Worm (Caenorhabditis elegans) whole organism, late embryonic: Measurements from ENCODE around the gene F25E2.2.

Source experiments
- C08G9.2 ChIP-seq: sonication (generic microtip); optimal IDR thresholded peaks from 2 replicates; lab custom pipeline; 2016; ENCODE audit warnings: mild to moderate bottlenecking, missing genetic modification characterization, moderate library complexity, missing compliant biosample characterization
- C38D4.7 ChIP-seq: fragments of 200-800 bp; sonication (Bioruptor generic); optimal IDR thresholded peaks from 2 replicates; lab custom pipeline; 2018; ENCODE audit warnings: mild to moderate bottlenecking, missing genetic modification characterization, moderate library complexity, missing compliant biosample characterization
- K02D7.2 ChIP-seq: sonication (generic microtip); optimal IDR thresholded peaks from 2 replicates; lab custom pipeline; 2017; ENCODE audit warnings: mild to moderate bottlenecking, missing genetic modification characterization, missing compliant biosample characterization
- K09A11.1 ChIP-seq: sonication (generic microtip); optimal IDR thresholded peaks from 2 replicates; lab custom pipeline; 2017; ENCODE audit warnings: antibody characterized with exemption, mild to moderate bottlenecking, missing genetic modification characterization, missing compliant biosample characterization; ENCODE audit not compliant: insufficient read depth
- T23F11.4 ChIP-seq: fragments of 200-800 bp; sonication (Bioruptor generic); optimal IDR thresholded peaks from 2 replicates; lab custom pipeline; 2018; ENCODE audit warnings: mild to moderate bottlenecking, missing genetic modification characterization, missing compliant biosample characterization
- ahr-1 ChIP-seq: sonication (generic microtip); optimal IDR thresholded peaks from 2 replicates; lab custom pipeline; 2016; ENCODE audit warnings: missing genetic modification characterization, missing compliant biosample characterization
- ama-1 ChIP-seq: fragments of 150-350 bp; optimal IDR thresholded peaks from 2 replicates; lab custom pipeline; 2014
- ceh-14 ChIP-seq: sonication (generic microtip); optimal IDR thresholded peaks from 2 replicates; lab custom pipeline; 2016; ENCODE audit warnings: missing genotype, missing genetic modification characterization, missing compliant biosample characterization
- ceh-19 ChIP-seq: fragments of 200-800 bp; sonication (Bioruptor generic); optimal IDR thresholded peaks from 2 replicates; lab custom pipeline; 2018; ENCODE audit warnings: mild to moderate bottlenecking, missing genetic modification characterization, missing compliant biosample characterization
- ceh-2 ChIP-seq: sonication (generic microtip); optimal IDR thresholded peaks from 2 replicates; lab custom pipeline; 2016; ENCODE audit warnings: missing genotype, missing genetic modification characterization, missing compliant biosample characterization
- ceh-24 ChIP-seq: sonication (generic microtip); optimal IDR thresholded peaks from 2 replicates; lab custom pipeline; 2016; ENCODE audit warnings: mild to moderate bottlenecking, missing genetic modification characterization, missing compliant biosample characterization
- ceh-30 ChIP-seq: fragments of 150-350 bp; optimal IDR thresholded peaks from 2 replicates; lab custom pipeline; 2014; ENCODE audit warnings: missing biosample characterization, missing genetic modification characterization
- ceh-31 ChIP-seq: sonication (generic microtip); optimal IDR thresholded peaks from 2 replicates; lab custom pipeline; 2016; ENCODE audit warnings: missing genetic modification characterization, missing compliant biosample characterization
- ceh-48 ChIP-seq: sonication (generic microtip); optimal IDR thresholded peaks from 2 replicates; lab custom pipeline; 2016; ENCODE audit warnings: missing genetic modification characterization, inconsistent platforms, missing compliant biosample characterization
- ceh-9 ChIP-seq: sonication (generic microtip); optimal IDR thresholded peaks from 2 replicates; lab custom pipeline; 2016; ENCODE audit warnings: mild to moderate bottlenecking, missing genetic modification characterization, inconsistent platforms, missing compliant biosample characterization
- dmd-4 ChIP-seq: sonication (generic microtip); optimal IDR thresholded peaks from 2 replicates; lab custom pipeline; 2016; ENCODE audit warnings: borderline replicate concordance, missing genetic modification characterization, missing compliant biosample characterization
- fax-1 ChIP-seq: sonication (generic microtip); optimal IDR thresholded peaks from 2 replicates; lab custom pipeline; 2016; ENCODE audit warnings: missing genotype, missing genetic modification characterization, missing compliant biosample characterization
- gmeb-2 ChIP-seq: sonication (generic microtip); optimal IDR thresholded peaks from 2 replicates; lab custom pipeline; 2016; ENCODE audit warnings: missing genetic modification characterization, inconsistent platforms, missing compliant biosample characterization
- hlh-13 ChIP-seq: fragments of 200-800 bp; sonication (Bioruptor generic); optimal IDR thresholded peaks from 2 replicates; lab custom pipeline; 2018; ENCODE audit warnings: mild to moderate bottlenecking, missing genetic modification characterization, missing compliant biosample characterization
- hlh-30 ChIP-seq: sonication (generic microtip); optimal IDR thresholded peaks from 2 replicates; lab custom pipeline; 2017; ENCODE audit warnings: antibody characterized with exemption, missing genetic modification characterization, missing compliant biosample characterization; ENCODE audit not compliant: insufficient read depth
- hlh-6 ChIP-seq: sonication (generic microtip); optimal IDR thresholded peaks from 2 replicates; lab custom pipeline; 2016; ENCODE audit warnings: missing genotype, missing genetic modification characterization, missing compliant biosample characterization
- hlh-8 ChIP-seq: sonication (generic microtip); optimal IDR thresholded peaks from 2 replicates; lab custom pipeline; 2016; ENCODE audit warnings: missing genotype, missing genetic modification characterization, missing compliant biosample characterization
- madf-2 ChIP-seq: sonication (generic microtip); optimal IDR thresholded peaks from 2 replicates; lab custom pipeline; 2017; ENCODE audit warnings: missing genetic modification characterization, missing compliant biosample characterization
- nfya-1 ChIP-seq: sonication (generic microtip); optimal IDR thresholded peaks from 2 replicates; lab custom pipeline; 2017; ENCODE audit warnings: missing genetic modification characterization, mild to moderate bottlenecking, missing compliant biosample characterization, antibody characterized with exemption, moderate library complexity
- nhr-232 ChIP-seq: sonication (generic microtip); optimal IDR thresholded peaks from 2 replicates; lab custom pipeline; 2016; ENCODE audit warnings: missing genetic modification characterization, missing compliant biosample characterization
- odd-2 ChIP-seq: sonication (generic microtip); optimal IDR thresholded peaks from 2 replicates; lab custom pipeline; 2017; ENCODE audit warnings: antibody characterized with exemption, mild to moderate bottlenecking, missing genetic modification characterization, missing compliant biosample characterization
- pat-9 ChIP-seq: fragments of 200-800 bp; sonication (Bioruptor generic); optimal IDR thresholded peaks from 2 replicates; lab custom pipeline; 2018; ENCODE audit warnings: mild to moderate bottlenecking, missing genetic modification characterization, moderate library complexity, missing compliant biosample characterization
- pha-2 ChIP-seq: sonication (generic microtip); optimal IDR thresholded peaks from 2 replicates; lab custom pipeline; 2017; ENCODE audit warnings: mild to moderate bottlenecking, missing genetic modification characterization, missing compliant biosample characterization
- pha-4 ChIP-seq: fragments of 150-350 bp; optimal IDR thresholded peaks from 2 replicates; lab custom pipeline; 2018; ENCODE audit warnings: missing biosample characterization, missing genetic modification reagents, missing genetic modification characterization
- pros-1 ChIP-seq: fragments of 150-350 bp; optimal IDR thresholded peaks from 2 replicates; lab custom pipeline; 2014; ENCODE audit warnings: missing biosample characterization, missing genetic modification reagents, missing genetic modification characterization
- ref-2 ChIP-seq: sonication (generic microtip); optimal IDR thresholded peaks from 2 replicates; lab custom pipeline; 2016; ENCODE audit warnings: missing genetic modification characterization, missing compliant biosample characterization
- sdc-2 ChIP-seq: sonication (generic microtip); optimal IDR thresholded peaks from 2 replicates; lab custom pipeline; 2016; ENCODE audit warnings: missing genotype, missing genetic modification characterization, missing compliant biosample characterization
- sox-4 ChIP-seq: sonication (generic microtip); optimal IDR thresholded peaks from 2 replicates; lab custom pipeline; 2017; ENCODE audit warnings: mild to moderate bottlenecking, missing genetic modification characterization, inconsistent platforms, missing compliant biosample characterization
- tbx-7 ChIP-seq: sonication (generic microtip); optimal IDR thresholded peaks from 2 replicates; lab custom pipeline; 2016; ENCODE audit warnings: missing genotype, missing genetic modification characterization, missing compliant biosample characterization
- ttx-3 ChIP-seq: sonication (generic microtip); optimal IDR thresholded peaks from 2 replicates; lab custom pipeline; 2016; ENCODE audit warnings: missing genetic modification reagents, missing genetic modification characterization, missing compliant biosample characterization
- unc-42 ChIP-seq: sonication (generic microtip); optimal IDR thresholded peaks from 2 replicates; lab custom pipeline; 2016; ENCODE audit warnings: missing genotype, missing genetic modification characterization, missing compliant biosample characterization
- unc-55 ChIP-seq: sonication (generic microtip); optimal IDR thresholded peaks from 2 replicates; lab custom pipeline; 2017; ENCODE audit warnings: missing biosample characterization, missing genetic modification reagents, missing genetic modification characterization
- unc-86 ChIP-seq: sonication (generic microtip); optimal IDR thresholded peaks from 2 replicates; lab custom pipeline; 2016; ENCODE audit warnings: missing genetic modification characterization, missing compliant biosample characterization

F25E2.2 gene

ce11 chrX:768061-768646, 42.4 kb downstream of the F25E2.2 start, which contains the start of the genes trap-2 and ile-2 (continued):
- TF ChIP-seq odd-2 (tag; lab: Kevin White, UChicago) (no peak), gmeb-2 (tag; lab: Kevin White, UChicago) (no peak), sox-4 (tag; lab: Kevin White, UChicago) (no peak), K09A11.1 (no peak), ceh-30 (tag; lab: Kevin White, UChicago) (no peak), nfya-1 (tag; lab: Kevin White, UChicago) (peak; percentile 92), ceh-48 (no peak), hlh-13 (GFP tag; lab: Kevin White, UChicago) (no peak), unc-42 (tag; lab: Kevin White, UChicago) (peak; percentile 62), ceh-24 (tag; lab: Kevin White, UChicago) (no peak), fax-1 (tag; lab: Kevin White, UChicago) (no peak), tbx-7 (tag; lab: Kevin White, UChicago) (no peak), ceh-2 (tag; lab: Kevin White, UChicago) (peak; percentile 46), ref-2 (tag; lab: Kevin White, UChicago) (peak; percentile 90), hlh-6 (no peak), ahr-1 (tag; lab: Kevin White, UChicago) (no peak)
- TF ChIP-seq, all 69 proteins: peak for 26

ce11 chrX:763452-763851, 47.1 kb downstream of the F25E2.2 start, which contains the start of gene dyf-11:
TSS of gene dyf-11 (plus strand) at chrX:763752.
- TF ChIP-seq ceh-14 (tag; lab: Kevin White, UChicago) = peak; percentile 2
- TF ChIP-seq ceh-30 (tag; lab: Kevin White, UChicago) = no peak
- no peak for TF ChIP-seq ama-1 (lab: Kevin White, UChicago)
- TF ChIP-seq C38D4.7 (GFP tag; lab: Kevin White, UChicago) = no peak
- TF ChIP-seq K02D7.2 (tag; lab: Kevin White, UChicago) = no peak
- no peak for TF ChIP-seq ceh-2 (tag; lab: Kevin White, UChicago)
- TF ChIP-seq sox-4 (tag; lab: Kevin White, UChicago) = no peak
- TF ChIP-seq tbx-7 (tag; lab: Kevin White, UChicago) = no peak

ce11 chrX:760579-760978, 50.0 kb downstream of the F25E2.2 start:
- TF ChIP-seq unc-42 (tag; lab: Kevin White, UChicago) (peak; percentile 42), ceh-2 (tag; lab: Kevin White, UChicago) (no peak), dmd-4 (tag; lab: Kevin White, UChicago) (no peak), ceh-31 (tag; lab: Kevin White, UChicago) (peak; percentile 9), nfya-1 (tag; lab: Kevin White, UChicago) (peak; percentile 38), ceh-19 (peak; percentile 9), unc-55 (no peak), ceh-48 (peak; percentile 40), hlh-30 (tag; lab: Kevin White, UChicago) (no peak), pha-4 (tag; lab: Kevin White, UChicago) (no peak), unc-86 (tag; lab: Kevin White, UChicago) (peak; percentile 60), C08G9.2 (tag; lab: Kevin White, UChicago) (no peak), sox-4 (tag; lab: Kevin White, UChicago) (peak; percentile 20), ama-1 (lab: Kevin White, UChicago) (no peak)

ce11 chrX:759634-760033, 51.0 kb downstream of the F25E2.2 start, which contains the start of gene aex-3:
TSS of gene aex-3 (minus strand) at chrX:759734.
- TF ChIP-seq pat-9 (tag; lab: Kevin White, UChicago) (no peak), madf-2 (tag; lab: Kevin White, UChicago) (no peak), ceh-31 (tag; lab: Kevin White, UChicago) (no peak), hlh-6 (no peak), ttx-3 (tag; lab: Kevin White, UChicago) (no peak), pha-2 (tag; lab: Kevin White, UChicago) (no peak), hlh-8 (no peak), T23F11.4 (GFP tag; lab: Kevin White, UChicago) (no peak), unc-42 (tag; lab: Kevin White, UChicago) (no peak), K02D7.2 (tag; lab: Kevin White, UChicago) (no peak), ceh-19 (no peak), ceh-9 (tag; lab: Kevin White, UChicago) (no peak), nhr-232 (tag; lab: Kevin White, UChicago) (no peak), tbx-7 (tag; lab: Kevin White, UChicago) (no peak), sdc-2 (tag; lab: Kevin White, UChicago) (no peak), pros-1 (tag; lab: Kevin White, UChicago) (no peak)
